Fruit fly (Drosophila melanogaster): Measurements from ENCODE around the gene CG12499.

The CG12499 gene

DNA sequence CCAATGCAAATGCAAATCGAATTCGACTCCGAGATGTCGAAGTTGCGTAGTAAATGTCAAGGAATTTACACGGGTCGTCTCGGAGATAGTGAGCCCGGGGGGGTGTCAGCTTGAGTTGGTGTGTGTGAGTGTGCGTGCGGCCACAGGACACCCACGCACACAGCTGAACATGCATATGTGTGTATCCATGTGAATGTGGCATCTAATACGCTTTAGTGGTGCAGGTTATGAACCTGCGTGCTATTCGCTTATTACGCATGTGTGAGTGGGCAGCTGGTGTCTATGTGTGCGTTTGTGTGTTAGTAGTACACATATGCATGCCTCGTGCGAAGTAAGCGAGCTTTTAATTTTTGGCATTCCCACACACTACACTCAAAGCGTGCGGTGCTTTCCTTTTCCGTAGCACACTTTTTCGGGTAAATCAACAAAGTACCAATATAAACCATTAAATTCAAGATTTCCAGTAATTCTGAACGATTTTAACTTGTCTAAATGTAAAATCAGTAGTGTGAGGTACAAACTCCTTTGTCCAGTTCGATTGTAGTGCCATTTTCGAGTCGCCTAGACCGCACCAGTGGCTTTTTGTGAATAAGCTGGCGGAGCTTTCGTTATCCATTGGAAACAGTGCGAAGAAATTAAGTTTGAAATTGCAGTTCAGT lies 22.6 kb upstream of the CG12499 start (continued):
- TF ChIP-seq CG14014 (GFP tag; IDR thresholded peaks at IDR 0.05), result peak; percentile 90
- TF ChIP-seq her (GFP tag; optimal IDR thresholded peaks at IDR 0.05), result peak; percentile 90
- 0 out of 2 replicates have a peak, but pooled peaks have one; percentile 39 for TF ChIP-seq Doc2 (GFP tag; IDR thresholded peaks at IDR 0.05)
- TF ChIP-seq slou (GFP tag; optimal IDR thresholded peaks at IDR 0.05), result peak; percentile 87
- TF ChIP-seq Camta (GFP tag; optimal IDR thresholded peaks at IDR 0.05), result peak; percentile 76
- TF ChIP-seq Dll (GFP tag; IDR thresholded peaks at IDR 0.05; ENCODE audit: partially characterized antibody), result no peak
- TF ChIP-seq CG2678 (tag; optimal IDR thresholded peaks at IDR 0.05), result peak; percentile 94
- TF ChIP-seq Hr39 (optimal IDR thresholded peaks at IDR 0.05), result no peak
- TF ChIP-seq Jarid2 (GFP tag; optimal IDR thresholded peaks at IDR 0.05), result peak; percentile 65
- TF ChIP-seq Oaz (GFP tag; IDR thresholded peaks at IDR 0.05), result peak; percentile 74
- TF ChIP-seq CG18476 (GFP tag; optimal IDR thresholded peaks at IDR 0.05), result peak; percentile 81
- TF ChIP-seq CG10654 (GFP tag; optimal IDR thresholded peaks at IDR 0.05), result peak; percentile 77
- TF ChIP-seq CG13894 (tag; optimal IDR thresholded peaks at IDR 0.05), result peak; percentile 92
- TF ChIP-seq stwl (tag; optimal IDR thresholded peaks at IDR 0.05), result no peak
- peak; percentile 88 for TF ChIP-seq CG1792 (GFP tag; optimal IDR thresholded peaks at IDR 0.05)
- peak; percentile 63 for TF ChIP-seq ham (GFP tag; IDR thresholded peaks at IDR 0.05)
- TF ChIP-seq CG14050 (GFP tag; IDR thresholded peaks at IDR 0.05), result peak; percentile 77
- TF ChIP-seq Nf-YB (GFP tag; optimal IDR thresholded peaks at IDR 0.05), result peak; percentile 66
- TF ChIP-seq Lpt (GFP tag; optimal IDR thresholded peaks at IDR 0.05), result no peak
- peak; percentile 70 for TF ChIP-seq luna (GFP tag; optimal IDR thresholded peaks at IDR 0.05)
- TF ChIP-seq CG13287 (GFP tag; IDR thresholded peaks at IDR 0.05; ENCODE audit: partially characterized antibody), result no peak
- TF ChIP-seq dm (GFP tag; optimal IDR thresholded peaks at IDR 0.05), result peak; percentile 67
- peak; percentile 46 for TF ChIP-seq Gsc (GFP tag; IDR thresholded peaks at IDR 0.05)
- TF ChIP-seq CG1233 (GFP tag; optimal IDR thresholded peaks at IDR 0.05), result peak; percentile 82
- TF ChIP-seq nau (GFP tag; optimal IDR thresholded peaks at IDR 0.05), result no peak
- TF ChIP-seq CG17385 (GFP tag; optimal IDR thresholded peaks at IDR 0.05), result peak; percentile 81
- peak; percentile 66 for TF ChIP-seq croc (GFP tag; conservative IDR thresholded peaks at IDR 0.05)
- peak; percentile 90 for TF ChIP-seq cwo (GFP tag; optimal IDR thresholded peaks at IDR 0.05)
- TF ChIP-seq Sin3A (optimal IDR thresholded peaks at IDR 0.05), result no peak
- peak; percentile 76 for TF ChIP-seq CG5180 (GFP tag; optimal IDR thresholded peaks at IDR 0.05)
- peak; percentile 88 for TF ChIP-seq CG3847 (GFP tag; IDR thresholded peaks at IDR 0.05)
- peak; percentile 72 for TF ChIP-seq CG8281 (tag; optimal IDR thresholded peaks at IDR 0.05)
- peak; percentile 84 for TF ChIP-seq tx (GFP tag; optimal IDR thresholded peaks at IDR 0.05)
- no peak for TF ChIP-seq Elba2 (GFP tag; optimal IDR thresholded peaks at IDR 0.05)
- TF ChIP-seq CG7963 (GFP tag; IDR thresholded peaks at IDR 0.05; ENCODE audit: partially characterized antibody), result no peak
- TF ChIP-seq sens (GFP tag), result peak; percentile 96
- no peak for TF ChIP-seq gfzf (GFP tag; optimal IDR thresholded peaks at IDR 0.05)
- peak; percentile 62 for TF ChIP-seq Ravus (GFP tag; IDR thresholded peaks at IDR 0.05)
- peak; percentile 77 for TF ChIP-seq NK7.1 (GFP tag; optimal IDR thresholded peaks at IDR 0.05)
- TF ChIP-seq cato (GFP tag; optimal IDR thresholded peaks at IDR 0.05; ENCODE audit: borderline replicate concordance), result peak; percentile 59
- TF ChIP-seq E2f2 (GFP tag; IDR thresholded peaks at IDR 0.05), result peak; percentile 57
- peak; percentile 99 for TF ChIP-seq nerfin-1 (tag; optimal IDR thresholded peaks at IDR 0.05)
- TF ChIP-seq CG18262 (tag; optimal IDR thresholded peaks at IDR 0.05), result no peak
- TF ChIP-seq maf-S (GFP tag; optimal IDR thresholded peaks at IDR 0.05), result peak; percentile 86
- TF ChIP-seq Dad (GFP tag; optimal IDR thresholded peaks at IDR 0.05), result peak; percentile 77
- TF ChIP-seq oc (tag; optimal IDR thresholded peaks at IDR 0.05), result peak; percentile 75
- no peak for TF ChIP-seq Dp (GFP tag; optimal IDR thresholded peaks at IDR 0.05)
- TF ChIP-seq CG10209 (GFP tag; optimal IDR thresholded peaks at IDR 0.05), result peak; percentile 85
- peak; percentile 92 for TF ChIP-seq Hand (GFP tag; optimal IDR thresholded peaks at IDR 0.05)
- no peak for TF ChIP-seq CG2202 (tag; optimal IDR thresholded peaks at IDR 0.05)
